Fruit fly (Drosophila melanogaster) whole organism, prepupa: ENCODE data around the gene eEF1alpha2.
A peak's percentile ranks its signal among the peaks of the same experiment; 100 is the strongest.

ENCODE experiments used
- Blimp-1 ChIP-seq: fragments of 200-800 bp; sonication (Bioruptor generic); optimal IDR thresholded peaks from 3 replicates; lab custom pipeline; 2017; ENCODE audit warnings: missing biosample characterization, missing genetic modification characterization, mild to moderate bottlenecking, moderate library complexity, missing genetic modification reagents
- CG10631 ChIP-seq: fragments of 200-800 bp; sonication (Bioruptor generic); optimal IDR thresholded peaks from 2 replicates; lab custom pipeline; 2016; ENCODE audit warnings: missing biosample characterization, missing genetic modification characterization
- CG1621 ChIP-seq: fragments of 200-800 bp; sonication (Bioruptor generic); optimal IDR thresholded peaks from 3 replicates; lab custom pipeline; 2018; ENCODE audit warnings: missing biosample characterization, mild to moderate bottlenecking, missing genetic modification characterization
- CG16779 ChIP-seq: fragments of 200-800 bp; sonication (Bioruptor generic); optimal IDR thresholded peaks from 3 replicates; lab custom pipeline; 2017; ENCODE audit warnings: missing biosample characterization, mild to moderate bottlenecking, missing genetic modification characterization
- CG6808 ChIP-seq: fragments of 200-800 bp; sonication (Bioruptor generic); optimal IDR thresholded peaks from 3 replicates; lab custom pipeline; 2017; ENCODE audit warnings: missing biosample characterization, missing genetic modification characterization, mild to moderate bottlenecking, moderate library complexity, missing genetic modification reagents
- CG6854 ChIP-seq: fragments of 200-800 bp; sonication (Bioruptor generic); optimal IDR thresholded peaks from 2 replicates; lab custom pipeline; 2017; ENCODE audit warnings: missing biosample characterization, mild to moderate bottlenecking, missing genetic modification characterization
- Eip93F ChIP-seq: fragments of 200-800 bp; sonication (Bioruptor generic); optimal IDR thresholded peaks from 2 replicates; lab custom pipeline; 2016; ENCODE audit warnings: missing biosample characterization, mild to moderate bottlenecking, missing genetic modification characterization
- Ets96B ChIP-seq: fragments of 200-800 bp; optimal IDR thresholded peaks from 2 replicates; lab custom pipeline; 2019; ENCODE audit warnings: missing biosample characterization, mild to moderate bottlenecking, missing genetic modification characterization, moderate library complexity
- Smox ChIP-seq: fragments of 200-800 bp; sonication (Bioruptor generic); optimal IDR thresholded peaks from 3 replicates; lab custom pipeline; 2016; ENCODE audit warnings: missing biosample characterization, missing genetic modification characterization
- lz ChIP-seq: fragments of 200-800 bp; sonication (Bioruptor generic); optimal IDR thresholded peaks from 3 replicates; lab custom pipeline; 2016; ENCODE audit warnings: missing biosample characterization, missing genetic modification characterization

DNA sequence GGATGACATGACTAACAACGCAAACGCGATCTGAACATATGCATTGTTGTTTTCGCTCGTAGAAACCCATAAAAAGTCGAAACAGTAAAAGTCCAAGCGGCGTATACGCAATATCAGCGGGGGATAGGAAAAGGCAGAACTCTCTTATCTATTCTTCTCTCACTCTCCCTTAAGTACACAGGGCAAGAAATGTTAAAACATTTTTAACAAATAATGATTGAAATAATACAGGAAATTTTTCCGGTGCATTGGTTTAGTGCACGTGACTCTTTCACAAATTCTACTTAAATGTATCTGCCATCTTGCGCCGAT is 22.6 kb upstream of the eEF1alpha2 start:
- TF ChIP-seq CG16779 (tag; lab: Kevin White, UChicago) (no peak), Ets96B (no peak), CG6808 (GFP tag; lab: Kevin White, UChicago) (no peak), Blimp-1 (GFP tag; lab: Kevin White, UChicago) (no peak), Eip93F (no peak), CG6854 (GFP tag; lab: Kevin White, UChicago) (no peak), Smox (GFP tag; lab: Kevin White, UChicago) (peak; percentile 20), CG1621 (tag; lab: Kevin White, UChicago) (no peak), CG10631 (GFP tag; lab: Kevin White, UChicago) (no peak), lz (GFP tag; lab: Kevin White, UChicago) (peak; percentile 2)
